Worm (Caenorhabditis elegans) whole organism, young adult: Measurements from ENCODE around the gene rbm-39.

Experiments used
- B0019.2 ChIP-seq: fragments of 200-800 bp; sonication (Bioruptor generic); conservative IDR thresholded peaks from 2 replicates; pipeline ENCODE4 v1.3.6; 2022; ENCODE audit warnings: missing genetic modification reagents, missing genetic modification characterization, missing compliant biosample characterization
- B0035.1 ChIP-seq: sonication (generic microtip); optimal IDR thresholded peaks from 2 replicates; lab custom pipeline; 2016; ENCODE audit warnings: missing genetic modification characterization, mild to moderate bottlenecking, missing compliant biosample characterization, missing genotype, missing genetic modification reagents
- B0261.1 ChIP-seq: sonication (generic microtip); optimal IDR thresholded peaks from 2 replicates; lab custom pipeline; 2016; ENCODE audit warnings: mild to moderate bottlenecking, missing genetic modification characterization, moderate library complexity, missing compliant biosample characterization
- B0336.3 ChIP-seq: fragments of 200-800 bp; sonication (Bioruptor generic); IDR thresholded peaks from 2 replicates; pipeline ENCODE4 v1.3.6; 2022; ENCODE audit warnings: missing genetic modification characterization, missing compliant biosample characterization
- C06A6.2 ChIP-seq: fragments of 200-800 bp; sonication (Bioruptor generic); conservative IDR thresholded peaks from 2 replicates; pipeline ENCODE4 v1.3.6; 2022; ENCODE audit warnings: missing genetic modification characterization, missing compliant biosample characterization
- C17E4.6 ChIP-seq: fragments of 200-800 bp; sonication (Bioruptor generic); IDR thresholded peaks from 2 replicates; pipeline ENCODE4 v1.3.6; 2022; ENCODE audit warnings: missing genetic modification reagents, missing genetic modification characterization, missing compliant biosample characterization
- F22D6.2 ChIP-seq: sonication (generic microtip); optimal IDR thresholded peaks from 2 replicates; lab custom pipeline; 2016; ENCODE audit warnings: mild to moderate bottlenecking, missing genetic modification characterization, missing compliant biosample characterization
- F52B5.7 ChIP-seq: sonication (generic microtip); optimal IDR thresholded peaks from 2 replicates; lab custom pipeline; 2016; ENCODE audit warnings: mild to moderate bottlenecking, missing genetic modification characterization, missing compliant biosample characterization
- F57A8.1 ChIP-seq: fragments of 200-800 bp; sonication (Bioruptor generic); optimal IDR thresholded peaks from 2 replicates; lab custom pipeline; 2018; ENCODE audit warnings: mild to moderate bottlenecking, missing genetic modification characterization, moderate library complexity, missing compliant biosample characterization
- K11D2.4 ChIP-seq: fragments of 200-800 bp; sonication (Bioruptor generic); IDR thresholded peaks from 2 replicates; pipeline ENCODE4 v1.3.6; 2022; ENCODE audit warnings: missing genetic modification reagents, missing genetic modification characterization, missing compliant biosample characterization
- K12H6.12 ChIP-seq: fragments of 200-800 bp; sonication (Bioruptor generic); optimal IDR thresholded peaks from 2 replicates; lab custom pipeline; 2018; ENCODE audit warnings: mild to moderate bottlenecking, missing genetic modification characterization, missing compliant biosample characterization
- ama-1 ChIP-seq, 3 experiments: fragments of 150-350 bp in 1 of 3; sonication (generic microtip) in 2 of 3; optimal IDR thresholded peaks; 2 replicates each; lab custom pipeline; 2014 to 2018; ENCODE audit warnings: missing biosample characterization in 2 of 3, missing genetic modification characterization in 2 of 3, missing genetic modification reagents in 2 of 3
- aptf-3 ChIP-seq: fragments of 200-800 bp; sonication (Bioruptor generic); IDR thresholded peaks from 2 replicates; pipeline ENCODE4 v1.3.6; 2022; ENCODE audit warnings: missing genetic modification characterization, missing compliant biosample characterization
- atf-7 ChIP-seq: sonication (generic microtip); optimal IDR thresholded peaks from 2 replicates; lab custom pipeline; 2017; ENCODE audit warnings: mild to moderate bottlenecking, missing genetic modification characterization, missing compliant biosample characterization
- attf-6 ChIP-seq: fragments of 200-800 bp; sonication (Bioruptor generic); IDR thresholded peaks from 2 replicates; pipeline ENCODE4 v1.3.6; 2022; ENCODE audit warnings: missing genetic modification reagents, missing genetic modification characterization, missing compliant biosample characterization
- bed-1 ChIP-seq: fragments of 200-800 bp; sonication (Bioruptor generic); IDR thresholded peaks from 2 replicates; pipeline ENCODE4 v1.3.6; 2022; ENCODE audit warnings: missing genetic modification reagents, missing genetic modification characterization, missing compliant biosample characterization
- ceh-100 ChIP-seq: fragments of 200-800 bp; sonication (Bioruptor generic); IDR thresholded peaks from 2 replicates; pipeline ENCODE4 v1.3.6; 2022; ENCODE audit warnings: missing genetic modification reagents, missing genetic modification characterization, missing compliant biosample characterization
- ceh-79 ChIP-seq: sonication (generic microtip); optimal IDR thresholded peaks from 2 replicates; lab custom pipeline; 2017; ENCODE audit warnings: mild to moderate bottlenecking, missing genetic modification characterization, missing compliant biosample characterization
- ceh-91 ChIP-seq: fragments of 200-800 bp; sonication (Bioruptor generic); IDR thresholded peaks from 2 replicates; pipeline ENCODE4 v1.3.6; 2022; ENCODE audit warnings: missing genetic modification reagents, missing genetic modification characterization, missing compliant biosample characterization
- dpff-1 ChIP-seq: sonication (generic microtip); optimal IDR thresholded peaks from 2 replicates; lab custom pipeline; 2017; ENCODE audit warnings: mild to moderate bottlenecking, missing genetic modification characterization, missing compliant biosample characterization
- efl-1 ChIP-seq: fragments of 150-350 bp; optimal IDR thresholded peaks from 2 replicates; lab custom pipeline; 2014; ENCODE audit warnings: missing biosample characterization, missing genetic modification reagents, missing genetic modification characterization
- him-1 ChIP-seq: sonication (generic microtip); optimal IDR thresholded peaks from 2 replicates; lab custom pipeline; 2016; ENCODE audit warnings: missing genotype, missing genetic modification reagents, missing genetic modification characterization, missing compliant biosample characterization
- hrde-1 ChIP-seq: sonication (generic microtip); optimal IDR thresholded peaks from 2 replicates; lab custom pipeline; 2016; ENCODE audit warnings: missing genetic modification characterization, mild to moderate bottlenecking, missing compliant biosample characterization, moderate library complexity, missing genotype, missing genetic modification reagents, borderline replicate concordance
- hsf-1 ChIP-seq: fragments of 200-800 bp; sonication (Bioruptor generic); IDR thresholded peaks from 2 replicates; pipeline ENCODE4 v1.3.6; 2022; ENCODE audit warnings: missing genetic modification reagents, missing genetic modification characterization, missing compliant biosample characterization
- let-526 ChIP-seq: fragments of 200-800 bp; sonication (Bioruptor generic); IDR thresholded peaks from 2 replicates; pipeline ENCODE4 v1.3.6; 2022; ENCODE audit warnings: missing genetic modification reagents, missing genetic modification characterization, missing compliant biosample characterization
- let-607 ChIP-seq, 2 experiments: fragments of 200-800 bp in 1 of 2; sonication (Bioruptor generic) in 1 of 2; sonication (generic microtip) in 1 of 2; optimal IDR thresholded peaks; 2 replicates each; lab custom pipeline; 2016 to 2018; ENCODE audit warnings: mild to moderate bottlenecking in 2 of 2, missing compliant biosample characterization in 2 of 2, missing genetic modification characterization in 2 of 2, moderate library complexity in 2 of 2, missing genotype in 1 of 2
- lsl-1 ChIP-seq: fragments of 200-800 bp; sonication (Bioruptor generic); optimal IDR thresholded peaks from 2 replicates; lab custom pipeline; 2018; ENCODE audit warnings: mild to moderate bottlenecking, missing genetic modification characterization, moderate library complexity, missing compliant biosample characterization
- lsy-27 ChIP-seq: sonication (generic microtip); optimal IDR thresholded peaks from 2 replicates; lab custom pipeline; 2017; ENCODE audit warnings: missing genetic modification characterization, mild to moderate bottlenecking, missing compliant biosample characterization, antibody characterized with exemption, missing genotype, borderline replicate concordance; ENCODE audit not compliant: insufficient read depth
- madf-3 ChIP-seq: fragments of 200-800 bp; sonication (Bioruptor generic); IDR thresholded peaks from 2 replicates; pipeline ENCODE4 v1.3.6; 2022; ENCODE audit warnings: missing genetic modification reagents, missing genetic modification characterization, missing compliant biosample characterization
- madf-6 ChIP-seq: fragments of 200-800 bp; sonication (Bioruptor generic); IDR thresholded peaks from 2 replicates; pipeline ENCODE4 v1.3.6; 2022; ENCODE audit warnings: missing genetic modification reagents, missing genetic modification characterization, missing compliant biosample characterization
- mel-28 ChIP-seq: sonication (generic microtip); optimal IDR thresholded peaks from 2 replicates; lab custom pipeline; 2016; ENCODE audit warnings: borderline replicate concordance, mild to moderate bottlenecking, missing genetic modification characterization, missing compliant biosample characterization
- mes-4 ChIP-seq: sonication (generic microtip); optimal IDR thresholded peaks from 2 replicates; lab custom pipeline; 2016; ENCODE audit warnings: missing genotype, missing genetic modification characterization, missing compliant biosample characterization
- nfya-1 ChIP-seq: sonication (generic microtip); optimal IDR thresholded peaks from 2 replicates; lab custom pipeline; 2017; ENCODE audit warnings: antibody characterized with exemption, missing compliant biosample characterization, missing genetic modification characterization, borderline replicate concordance; ENCODE audit not compliant: insufficient read depth
- nhr-120 ChIP-seq: fragments of 200-800 bp; sonication (Bioruptor generic); IDR thresholded peaks from 2 replicates; pipeline ENCODE4 v1.3.6; 2022; ENCODE audit warnings: missing genetic modification characterization, missing compliant biosample characterization
- nhr-179 ChIP-seq: sonication (generic microtip); optimal IDR thresholded peaks from 2 replicates; lab custom pipeline; 2016; ENCODE audit warnings: mild to moderate bottlenecking, missing genetic modification characterization, missing compliant biosample characterization
- nhr-27 ChIP-seq: fragments of 200-800 bp; sonication (Bioruptor generic); optimal IDR thresholded peaks from 2 replicates; lab custom pipeline; 2018; ENCODE audit warnings: mild to moderate bottlenecking, missing genetic modification characterization, moderate library complexity, missing compliant biosample characterization
- pbrm-1 ChIP-seq: fragments of 200-800 bp; sonication (Bioruptor generic); IDR thresholded peaks from 2 replicates; pipeline ENCODE4 v1.3.6; 2022; ENCODE audit warnings: missing genetic modification reagents, missing genetic modification characterization, missing compliant biosample characterization
- pha-4 ChIP-seq: fragments of 150-350 bp; sonication (generic microtip); optimal IDR thresholded peaks from 2 replicates; lab custom pipeline; 2014; ENCODE audit warnings: missing biosample characterization, missing genetic modification reagents, missing genetic modification characterization
- rec-8 ChIP-seq, 2 experiments: sonication (generic microtip); optimal IDR thresholded peaks; 2 replicates each; lab custom pipeline; 2016; ENCODE audit warnings: mild to moderate bottlenecking in 2 of 2, missing genetic modification characterization in 2 of 2, missing genetic modification reagents in 2 of 2, missing genotype in 2 of 2, missing biosample characterization in 1 of 2, missing compliant biosample characterization in 1 of 2, moderate library complexity in 1 of 2
- sdz-38 ChIP-seq: sonication (generic microtip); optimal IDR thresholded peaks from 2 replicates; lab custom pipeline; 2016; ENCODE audit warnings: missing genotype, missing genetic modification characterization, missing compliant biosample characterization
- snpc-1.3 ChIP-seq: sonication (generic microtip); optimal IDR thresholded peaks from 2 replicates; lab custom pipeline; 2017; ENCODE audit warnings: missing genetic modification characterization, mild to moderate bottlenecking, missing compliant biosample characterization, antibody characterized with exemption, moderate library complexity, missing genotype, missing genetic modification reagents; ENCODE audit not compliant: insufficient read depth
- snpc-3.4 ChIP-seq: sonication (generic microtip); optimal IDR thresholded peaks from 2 replicates; lab custom pipeline; 2017; ENCODE audit warnings: missing genetic modification characterization, mild to moderate bottlenecking, missing compliant biosample characterization, antibody characterized with exemption, moderate library complexity, missing genotype, missing genetic modification reagents
- snpc-4 ChIP-seq, 5 experiments: fragments of 150-350 bp in 1 of 5; sonication (generic microtip) in 4 of 5; optimal IDR thresholded peaks; 2 replicates each; lab custom pipeline; 2014 to 2018; ENCODE audit warnings: missing genetic modification characterization in 5 of 5, missing biosample characterization in 3 of 5, antibody characterized with exemption in 2 of 5, mild to moderate bottlenecking in 2 of 5, missing compliant biosample characterization in 2 of 5, missing genotype in 2 of 5, moderate library complexity in 2 of 5, missing genetic modification reagents in 1 of 5
- tbx-9 ChIP-seq: sonication (generic microtip); optimal IDR thresholded peaks from 2 replicates; lab custom pipeline; 2016; ENCODE audit warnings: borderline replicate concordance, missing genetic modification characterization, inconsistent platforms, missing compliant biosample characterization
- tlf-1 ChIP-seq: fragments of 200-800 bp; sonication (Bioruptor generic); optimal IDR thresholded peaks from 2 replicates; lab custom pipeline; 2018; ENCODE audit warnings: mild to moderate bottlenecking, missing genetic modification characterization, missing compliant biosample characterization
- ztf-6 ChIP-seq: fragments of 200-800 bp; sonication (Bioruptor generic); IDR thresholded peaks from 2 replicates; pipeline ENCODE4 v1.3.6; 2022; ENCODE audit warnings: missing genetic modification reagents, missing genetic modification characterization, missing compliant biosample characterization

rbm-39 gene

ce11 chrIV:991181-991642 is 21.2 kb upstream of the rbm-39 start (continued):
- TF ChIP-seq aptf-3 (peak; percentile 87; the same call in 1 of the 2 replicates), F22D6.2 (tag; lab: Kevin White, UChicago) (no peak), lsy-27 (tag; lab: Kevin White, UChicago) (peak; percentile 49), snpc-4 (GFP tag; optimal IDR thresholded peaks at IDR 0.05; lab: Kevin White, UChicago) (peak; percentile 97), snpc-4 (tag; optimal IDR thresholded peaks at IDR 0.05; lab: Kevin White, UChicago) (peak; percentile 97 to 99 (median 98)), mel-28 (peak; percentile 11), nhr-179 (tag; lab: Kevin White, UChicago) (no peak), mes-4 (peak; percentile 61), lsl-1 (GFP tag; lab: Kevin White, UChicago) (peak; percentile 85), hsf-1 (GFP tag; lab: Robert Waterston, UW) (peak; percentile 80), snpc-3.4 (tag; lab: Kevin White, UChicago) (peak; percentile 98), F52B5.7 (tag; lab: Kevin White, UChicago) (peak; percentile 90), madf-3 (GFP tag; lab: Robert Waterston, UW) (peak; percentile 89), ceh-100 (GFP tag; lab: Robert Waterston, UW) (peak; percentile 72), K11D2.4 (GFP tag; lab: Robert Waterston, UW) (no peak), tbx-9 (tag; lab: Kevin White, UChicago) (peak; percentile 10), rec-8 (tag; optimal IDR thresholded peaks at IDR 0.05; lab: Kevin White, UChicago) (peak; percentile 20 to 80), attf-6 (GFP tag; lab: Robert Waterston, UW) (peak; percentile 96), let-607 (tag; optimal IDR thresholded peaks at IDR 0.05; lab: Kevin White, UChicago) (peak in 1 of 2 experiments; percentile 45), ceh-79 (tag; lab: Kevin White, UChicago) (peak; percentile 79), pbrm-1 (GFP tag; lab: Robert Waterston, UW) (peak; percentile 96), pha-4 (tag; lab: Kevin White, UChicago) (no peak), C06A6.2 (GFP tag; lab: Robert Waterston, UW) (no peak), F57A8.1 (GFP tag; lab: Kevin White, UChicago) (no peak), B0035.1 (tag; lab: Kevin White, UChicago) (no peak), B0019.2 (GFP tag; lab: Robert Waterston, UW) (peak; percentile 76), B0336.3 (GFP tag; lab: Robert Waterston, UW) (peak; percentile 97), ceh-91 (GFP tag; lab: Robert Waterston, UW) (peak; percentile 82; the same call in 1 of the 2 replicates), nfya-1 (no peak), C17E4.6 (GFP tag; lab: Robert Waterston, UW) (peak; percentile 84), sdz-38 (tag; lab: Kevin White, UChicago) (no peak), nhr-120 (GFP tag; lab: Robert Waterston, UW) (no peak), nhr-27 (tag; lab: Kevin White, UChicago) (no peak), bed-1 (GFP tag; lab: Robert Waterston, UW) (0 out of 2 replicates have a peak, but pooled peaks have one; percentile 54), dpff-1 (peak; percentile 83), atf-7 (no peak), snpc-1.3 (tag; lab: Kevin White, UChicago) (peak; percentile 97), B0261.1 (tag; lab: Kevin White, UChicago) (peak; percentile 24), let-526 (GFP tag; lab: Robert Waterston, UW) (no peak), ztf-6 (GFP tag; lab: Robert Waterston, UW) (no peak), madf-6 (peak; percentile 89), K12H6.12 (tag; lab: Kevin White, UChicago) (peak; percentile 37), hrde-1 (tag; lab: Kevin White, UChicago) (peak; percentile 91), efl-1 (GFP tag; lab: Kevin White, UChicago) (peak; percentile 62), him-1 (tag; lab: Kevin White, UChicago) (peak; percentile 80), tlf-1 (GFP tag; lab: Kevin White, UChicago) (peak; percentile 88), ama-1 (optimal IDR thresholded peaks at IDR 0.05; lab: Kevin White, UChicago) (peak; percentile 85), ama-1 (GFP tag; optimal IDR thresholded peaks at IDR 0.05; lab: Kevin White, UChicago) (peak in 1 of 2 experiments; percentile 91)
